Fruit fly (Drosophila melanogaster): ENCODE data around the gene Lrch.

- TF ChIP-seq CG8478 (optimal IDR thresholded peaks at IDR 0.05), result no peak
- no peak for TF ChIP-seq CTCF (optimal IDR thresholded peaks at IDR 0.05)
These were observed 41.5 kb upstream of the Lrch start for dm6 chr2L:17425412-17425811.

Data from S2 (cell line).